Fruit fly (Drosophila melanogaster) whole organism, embryonic: ENCODE results near the gene CG43248.

Source experiments
- ATbp ChIP-seq: fragments of 200-800 bp; sonication (Bioruptor generic); optimal IDR thresholded peaks from 2 replicates; lab custom pipeline; 2017; ENCODE audit warnings: missing biosample characterization, mild to moderate bottlenecking, missing genetic modification characterization, missing genetic modification reagents
- Asciz ChIP-seq: fragments of 200-800 bp; sonication (Bioruptor generic); optimal IDR thresholded peaks from 2 replicates; lab custom pipeline; 2017; ENCODE audit warnings: missing biosample characterization, mild to moderate bottlenecking, missing genetic modification characterization, missing genetic modification reagents
- CG11723 ChIP-seq: fragments of 200-800 bp; sonication (Bioruptor generic); optimal IDR thresholded peaks from 2 replicates; lab custom pipeline; 2017; ENCODE audit warnings: missing biosample characterization, mild to moderate bottlenecking, missing genetic modification characterization
- CG12071 ChIP-seq: fragments of 200-800 bp; sonication (Bioruptor generic); optimal IDR thresholded peaks from 3 replicates; lab custom pipeline; 2018; ENCODE audit warnings: missing biosample characterization, mild to moderate bottlenecking, missing genetic modification characterization
- CG12299 ChIP-seq: fragments of 200-800 bp; sonication (Bioruptor generic); optimal IDR thresholded peaks from 2 replicates; lab custom pipeline; 2018; ENCODE audit warnings: missing biosample characterization, mild to moderate bottlenecking, missing genetic modification characterization
- CG12744 ChIP-seq: fragments of 200-800 bp; sonication (Bioruptor generic); optimal IDR thresholded peaks from 2 replicates; lab custom pipeline; 2016; ENCODE audit warnings: missing biosample characterization, missing genetic modification characterization
- CG13287 ChIP-seq: fragments of 200-800 bp; sonication (Bioruptor generic); IDR thresholded peaks from 2 replicates; pipeline ENCODE4 v1.3.6; 2022; ENCODE audit warnings: missing biosample characterization, missing genetic modification characterization; ENCODE audit not compliant: partially characterized antibody
- CG14441 ChIP-seq: fragments of 200-800 bp; sonication (Bioruptor generic); IDR thresholded peaks from 2 replicates; pipeline ENCODE4 v1.3.6; 2022; ENCODE audit warnings: missing biosample characterization, missing genetic modification characterization
- CG14710 ChIP-seq: fragments of 200-800 bp; sonication (Bioruptor generic); optimal IDR thresholded peaks from 3 replicates; lab custom pipeline; 2019; ENCODE audit warnings: missing biosample characterization, mild to moderate bottlenecking, missing genetic modification characterization, moderate library complexity
- CG1603 ChIP-seq: fragments of 200-800 bp; sonication (Bioruptor generic); optimal IDR thresholded peaks from 2 replicates; lab custom pipeline; 2019; ENCODE audit warnings: missing biosample characterization, mild to moderate bottlenecking, missing genetic modification characterization, moderate library complexity
- CG17359 ChIP-seq: fragments of 200-800 bp; sonication (Bioruptor generic); optimal IDR thresholded peaks from 3 replicates; lab custom pipeline; 2018; ENCODE audit warnings: missing biosample characterization, mild to moderate bottlenecking, missing genetic modification characterization, moderate library complexity
- CG17568 ChIP-seq: fragments of 200-800 bp; sonication (Bioruptor generic); optimal IDR thresholded peaks from 2 replicates; lab custom pipeline; 2018; ENCODE audit warnings: missing biosample characterization, mild to moderate bottlenecking, missing genetic modification characterization, moderate library complexity
- CG2678 ChIP-seq: fragments of 200-800 bp; sonication (Bioruptor generic); optimal IDR thresholded peaks from 3 replicates; lab custom pipeline; 2019; ENCODE audit warnings: missing biosample characterization, mild to moderate bottlenecking, missing genetic modification characterization, moderate library complexity
- CG33557 ChIP-seq: fragments of 200-800 bp; sonication (Bioruptor generic); optimal IDR thresholded peaks from 2 replicates; lab custom pipeline; 2019; ENCODE audit warnings: missing biosample characterization, mild to moderate bottlenecking, missing genetic modification characterization, moderate library complexity
- CG4328 ChIP-seq: fragments of 200-800 bp; sonication (Bioruptor generic); optimal IDR thresholded peaks from 3 replicates; lab custom pipeline; 2017; ENCODE audit warnings: missing biosample characterization, missing genetic modification reagents, missing genetic modification characterization
- CG4707 ChIP-seq: fragments of 200-800 bp; sonication (Bioruptor generic); optimal IDR thresholded peaks from 2 replicates; lab custom pipeline; 2018; ENCODE audit warnings: missing biosample characterization, mild to moderate bottlenecking, missing genetic modification characterization, moderate library complexity
- CG6813 ChIP-seq: fragments of 200-800 bp; sonication (Bioruptor generic); optimal IDR thresholded peaks from 2 replicates; lab custom pipeline; 2017; ENCODE audit warnings: missing biosample characterization, missing genetic modification characterization, mild to moderate bottlenecking, moderate library complexity, missing genetic modification reagents
- CG8290 ChIP-seq, 3 experiments: fragments of 200-800 bp; sonication (Bioruptor generic); optimal IDR thresholded peaks; 2 replicates each; lab custom pipeline; 2016 to 2019; ENCODE audit warnings: missing biosample characterization in 3 of 3, missing genetic modification characterization in 3 of 3, mild to moderate bottlenecking in 2 of 3, moderate library complexity in 1 of 3
- CG8924 ChIP-seq: fragments of 200-800 bp; optimal IDR thresholded peaks from 3 replicates; lab custom pipeline; 2019; ENCODE audit warnings: missing biosample characterization, mild to moderate bottlenecking, missing genetic modification characterization, moderate library complexity
- CG9817 ChIP-seq: fragments of 200-800 bp; sonication (Bioruptor generic); optimal IDR thresholded peaks from 2 replicates; lab custom pipeline; 2018; ENCODE audit warnings: missing biosample characterization, mild to moderate bottlenecking, missing genetic modification characterization, moderate library complexity
- D ChIP-seq, 2 experiments: fragments of 200-800 bp in 1 of 2; fragments of >200 bp in 1 of 2; sonication (Bioruptor generic) in 1 of 2; optimal IDR thresholded peaks; 2 replicates in 1 of 2; 3 replicates in 1 of 2; lab custom pipeline; 2017; ENCODE audit warnings: mild to moderate bottlenecking in 1 of 2, missing biosample characterization in 1 of 2, missing genetic modification characterization in 1 of 2, missing genetic modification reagents in 1 of 2
- Deaf1 ChIP-seq: fragments of 200-800 bp; optimal IDR thresholded peaks from 3 replicates; lab custom pipeline; 2019; ENCODE audit warnings: missing biosample characterization, mild to moderate bottlenecking, missing genetic modification characterization, moderate library complexity
- ERR ChIP-seq: fragments of 200-800 bp; sonication (Bioruptor generic); optimal IDR thresholded peaks from 2 replicates; lab custom pipeline; 2016; ENCODE audit warnings: missing biosample characterization, missing genetic modification characterization
- Ets65A ChIP-seq: fragments of 200-800 bp; sonication (Bioruptor generic); peaks from one replicate; lab custom pipeline; 2016; ENCODE audit warnings: missing biosample characterization, missing genetic modification characterization
- MTF-1 ChIP-seq: fragments of 200-800 bp; sonication (Bioruptor generic); optimal IDR thresholded peaks from 2 replicates; lab custom pipeline; 2018; ENCODE audit warnings: missing biosample characterization, mild to moderate bottlenecking, missing genetic modification characterization, borderline replicate concordance
- Med ChIP-seq: fragments of 200-800 bp; sonication (Bioruptor generic); peaks from one replicate; lab custom pipeline; 2016; ENCODE audit warnings: missing biosample characterization, missing genetic modification characterization, mild to moderate bottlenecking, inconsistent platforms, moderate library complexity
- NC2β ChIP-seq: fragments of 200-800 bp; sonication (Bioruptor generic); optimal IDR thresholded peaks from 2 replicates; lab custom pipeline; 2016; ENCODE audit warnings: missing biosample characterization, missing genetic modification characterization
- NfI ChIP-seq: fragments of 200-800 bp; sonication (Bioruptor generic); optimal IDR thresholded peaks from 3 replicates; lab custom pipeline; 2018; ENCODE audit warnings: missing biosample characterization, mild to moderate bottlenecking, missing genetic modification characterization, moderate library complexity
- Side ChIP-seq: fragments of 200-800 bp; sonication (Bioruptor generic); optimal IDR thresholded peaks from 2 replicates; lab custom pipeline; 2016; ENCODE audit warnings: missing biosample characterization, missing genetic modification characterization
- Sox100B ChIP-seq: fragments of 200-800 bp; sonication (Bioruptor generic); optimal IDR thresholded peaks from 3 replicates; lab custom pipeline; 2018; ENCODE audit warnings: missing biosample characterization, mild to moderate bottlenecking, missing genetic modification characterization
- Sox102F ChIP-seq: fragments of 200-800 bp; sonication (Bioruptor generic); optimal IDR thresholded peaks from 2 replicates; lab custom pipeline; 2018; ENCODE audit warnings: missing biosample characterization, mild to moderate bottlenecking, missing genetic modification characterization, moderate library complexity
- Stat92E ChIP-seq, 3 experiments: fragments of >200 bp in 2 of 3; fragments of 200-800 bp in 1 of 3; sonication (Bioruptor generic) in 1 of 3; optimal IDR thresholded peaks; 2 replicates each; lab custom pipeline; 2017 to 2019; ENCODE audit warnings: missing biosample characterization in 3 of 3, missing genetic modification characterization in 3 of 3, mild to moderate bottlenecking in 1 of 3, moderate library complexity in 1 of 3
- Vsx1 ChIP-seq: fragments of 200-800 bp; sonication (Bioruptor generic); optimal IDR thresholded peaks from 2 replicates; lab custom pipeline; 2017; ENCODE audit warnings: missing biosample characterization, mild to moderate bottlenecking, missing genetic modification characterization, missing genetic modification reagents
- ci ChIP-seq: fragments of 200-800 bp; sonication (Bioruptor generic); IDR thresholded peaks from 3 replicates; pipeline ENCODE4 v1.3.6; 2022; ENCODE audit warnings: missing biosample characterization, missing genetic modification characterization
- danr ChIP-seq: fragments of 200-800 bp; sonication (Bioruptor generic); IDR thresholded peaks from 2 replicates; pipeline ENCODE4 v1.3.6; 2022; ENCODE audit warnings: missing biosample characterization, missing genetic modification characterization
- fd64A ChIP-seq: fragments of 200-800 bp; sonication (Bioruptor generic); optimal IDR thresholded peaks from 3 replicates; lab custom pipeline; 2018; ENCODE audit warnings: missing biosample characterization, mild to moderate bottlenecking, missing genetic modification characterization
- fru ChIP-seq: fragments of >200 bp; optimal IDR thresholded peaks from 2 replicates; lab custom pipeline; 2017
- hth ChIP-seq: fragments of >200 bp; optimal IDR thresholded peaks from 2 replicates; lab custom pipeline; 2017; ENCODE audit warnings: inconsistent platforms
- inv ChIP-seq: fragments of 200-800 bp; sonication (Bioruptor generic); IDR thresholded peaks from 2 replicates; pipeline ENCODE4 v1.3.6; 2022; ENCODE audit warnings: missing biosample characterization, missing genetic modification characterization; ENCODE audit not compliant: partially characterized antibody
- lbe ChIP-seq: fragments of 200-800 bp; sonication (Bioruptor generic); optimal IDR thresholded peaks from 2 replicates; lab custom pipeline; 2016; ENCODE audit warnings: missing biosample characterization, mild to moderate bottlenecking, missing genetic modification characterization
- nau ChIP-seq: fragments of 200-800 bp; sonication (Bioruptor generic); optimal IDR thresholded peaks from 3 replicates; lab custom pipeline; 2017; ENCODE audit warnings: missing biosample characterization, mild to moderate bottlenecking, missing genetic modification characterization, missing genetic modification reagents
- onecut ChIP-seq: fragments of 200-800 bp; sonication (Bioruptor generic); IDR thresholded peaks from 2 replicates; pipeline ENCODE4 v1.3.6; 2022; ENCODE audit warnings: missing biosample characterization, missing genetic modification characterization
- pita ChIP-seq: fragments of 200-800 bp; sonication (Bioruptor generic); optimal IDR thresholded peaks from 2 replicates; lab custom pipeline; 2017; ENCODE audit warnings: missing biosample characterization, mild to moderate bottlenecking, missing genetic modification characterization
- ssp ChIP-seq: fragments of 200-800 bp; sonication (Bioruptor generic); IDR thresholded peaks from 2 replicates; pipeline ENCODE4 v1.3.6; 2022; ENCODE audit warnings: missing biosample characterization, missing genetic modification characterization
- sug ChIP-seq: fragments of 200-800 bp; optimal IDR thresholded peaks from 2 replicates; lab custom pipeline; 2019; ENCODE audit warnings: missing biosample characterization, mild to moderate bottlenecking, missing genetic modification characterization, moderate library complexity
- tap ChIP-seq: fragments of 200-800 bp; optimal IDR thresholded peaks from 3 replicates; lab custom pipeline; 2019; ENCODE audit warnings: missing biosample characterization, mild to moderate bottlenecking, missing genetic modification characterization, moderate library complexity
- tio ChIP-seq: fragments of 200-800 bp; sonication (Bioruptor generic); optimal IDR thresholded peaks from 2 replicates; lab custom pipeline; 2017; ENCODE audit warnings: missing biosample characterization, missing genetic modification characterization, inconsistent platforms
- wek ChIP-seq: fragments of 200-800 bp; sonication (Bioruptor generic); optimal IDR thresholded peaks from 3 replicates; lab custom pipeline; 2018; ENCODE audit warnings: missing biosample characterization, mild to moderate bottlenecking, missing genetic modification characterization, moderate library complexity

CG43248 gene

dm6 chr3L:15530638-15531225, 541 bp downstream of the CG43248 start:
- peak; percentile 31 for TF ChIP-seq CG17359
- no peak for TF ChIP-seq CG8290 (GFP tag; optimal IDR thresholded peaks at IDR 0.05; lab: Kevin White, UChicago)
- peak; percentile 34 to 49 for TF ChIP-seq CG8290 (tag; optimal IDR thresholded peaks at IDR 0.05; lab: Kevin White, UChicago)
- TF ChIP-seq Ets65A = no peak
- peak; percentile 26 for TF ChIP-seq CG12071
- TF ChIP-seq CG4707 (GFP tag; lab: Kevin White, UChicago) = peak; percentile 40
- TF ChIP-seq danr (GFP tag; lab: Robert Waterston, UW) = no peak
- TF ChIP-seq inv (GFP tag; lab: Robert Waterston, UW) = no peak
- TF ChIP-seq fru (lab: Kevin White, UChicago) = no peak
- TF ChIP-seq ci (GFP tag; lab: Robert Waterston, UW) = peak; percentile 43; the same call in 1 of the 3 replicates
- TF ChIP-seq Med = peak; percentile 36
- TF ChIP-seq Vsx1 (GFP tag; lab: Kevin White, UChicago) = no peak
- no peak for TF ChIP-seq Sox102F (GFP tag; lab: Kevin White, UChicago)
- peak; percentile 19 for TF ChIP-seq CG17568 (GFP tag; lab: Kevin White, UChicago)
- peak; percentile 29 for TF ChIP-seq Sox100B (GFP tag; lab: Kevin White, UChicago)
- TF ChIP-seq MTF-1 (GFP tag; lab: Kevin White, UChicago) = peak; percentile 32
- peak; percentile 35 for TF ChIP-seq CG12299
- TF ChIP-seq Stat92E (GFP tag; optimal IDR thresholded peaks at IDR 0.05; lab: Kevin White, UChicago) = no peak
- TF ChIP-seq CG14441 (GFP tag; lab: Robert Waterston, UW) = no peak
- TF ChIP-seq CG13287 (GFP tag; lab: Robert Waterston, UW) = no peak
- TF ChIP-seq tap (tag; lab: Kevin White, UChicago) = peak; percentile 0
- TF ChIP-seq ssp = no peak
- no peak for TF ChIP-seq nau (GFP tag; lab: Kevin White, UChicago)
- no peak for TF ChIP-seq CG12744 (GFP tag; lab: Kevin White, UChicago)
- no peak for TF ChIP-seq D (optimal IDR thresholded peaks at IDR 0.05; lab: Kevin White, UChicago)
- peak; percentile 17 for TF ChIP-seq D (GFP tag; optimal IDR thresholded peaks at IDR 0.05; lab: Kevin White, UChicago)
- no peak for TF ChIP-seq NfI (GFP tag; lab: Kevin White, UChicago)
- peak; percentile 52 for TF ChIP-seq ATbp (GFP tag; lab: Kevin White, UChicago)
- no peak for TF ChIP-seq NC2β
- no peak for TF ChIP-seq hth (lab: Kevin White, UChicago)
- TF ChIP-seq ERR = no peak
- TF ChIP-seq CG1603 (tag; lab: Kevin White, UChicago) = peak; percentile 28
- peak; percentile 12 for TF ChIP-seq lbe (GFP tag; lab: Kevin White, UChicago)
- peak; percentile 37 for TF ChIP-seq CG2678 (tag; lab: Kevin White, UChicago)
- peak; percentile 39 for TF ChIP-seq CG11723 (GFP tag; lab: Kevin White, UChicago)
- TF ChIP-seq CG33557 (GFP tag; lab: Kevin White, UChicago) = peak; percentile 57
- no peak for TF ChIP-seq tio (GFP tag; lab: Kevin White, UChicago)
- TF ChIP-seq pita (GFP tag; lab: Kevin White, UChicago) = no peak
- TF ChIP-seq CG4328 = peak; percentile 29
- peak; percentile 28 for TF ChIP-seq CG14710
- no peak for TF ChIP-seq sug (tag; lab: Kevin White, UChicago)
- peak; percentile 3 for TF ChIP-seq CG8924
- TF ChIP-seq fd64A (GFP tag; lab: Kevin White, UChicago) = peak; percentile 11
- no peak for TF ChIP-seq Deaf1 (tag; lab: Kevin White, UChicago)
- peak; percentile 43 for TF ChIP-seq Asciz (GFP tag; lab: Kevin White, UChicago)
- TF ChIP-seq onecut (GFP tag; lab: Robert Waterston, UW) = no peak
- peak; percentile 43 for TF ChIP-seq wek
- no peak for TF ChIP-seq CG9817 (tag; lab: Kevin White, UChicago)
- TF ChIP-seq CG6813 (GFP tag; lab: Kevin White, UChicago) = peak; percentile 31
- TF ChIP-seq Side (GFP tag; lab: Kevin White, UChicago) = no peak
